Worm (Caenorhabditis elegans) whole organism, L4 larva: ENCODE measurements around the gene oac-52.
A peak's percentile ranks its signal among the peaks of the same experiment; 100 is the strongest.

ENCODE experiments used
- F10B5.3 ChIP-seq: sonication (generic microtip); optimal IDR thresholded peaks from 2 replicates; lab custom pipeline; 2016; ENCODE audit warnings: mild to moderate bottlenecking, missing genetic modification characterization, missing compliant biosample characterization
- F26F4.8 ChIP-seq: fragments of 200-800 bp; sonication (Bioruptor generic); conservative IDR thresholded peaks from 2 replicates; pipeline ENCODE4 v1.3.6; 2022; ENCODE audit warnings: missing genetic modification characterization, missing compliant biosample characterization
- T20F7.1 ChIP-seq: fragments of 200-800 bp; sonication (Bioruptor generic); optimal IDR thresholded peaks from 2 replicates; lab custom pipeline; 2018; ENCODE audit warnings: mild to moderate bottlenecking, missing genetic modification characterization, missing compliant biosample characterization
- T26A8.4 ChIP-seq: fragments of 200-800 bp; sonication (Bioruptor generic); IDR thresholded peaks from 2 replicates; pipeline ENCODE4 v1.3.6; 2022; ENCODE audit warnings: missing genetic modification characterization, missing compliant biosample characterization
- ZK337.2 ChIP-seq: fragments of 200-800 bp; sonication (Bioruptor generic); IDR thresholded peaks from 2 replicates; pipeline ENCODE4 v1.3.6; 2022; ENCODE audit warnings: missing genetic modification reagents, missing genetic modification characterization, missing compliant biosample characterization
- ZK546.5 ChIP-seq, 2 experiments: sonication (generic microtip); optimal IDR thresholded peaks; 2 replicates each; lab custom pipeline; 2017; ENCODE audit warnings: missing biosample characterization in 2 of 2, missing genetic modification characterization in 2 of 2
- aha-1 ChIP-seq: fragments of 150-350 bp; peaks from one replicate; lab custom pipeline; 2014; ENCODE audit warnings: missing biosample characterization, missing genetic modification characterization
- aly-2 ChIP-seq: sonication (generic microtip); optimal IDR thresholded peaks from 2 replicates; lab custom pipeline; 2018; ENCODE audit warnings: missing biosample characterization, missing genetic modification characterization
- ama-1 ChIP-seq: fragments of 150-350 bp; optimal IDR thresholded peaks from 2 replicates; lab custom pipeline; 2014; ENCODE audit warnings: inconsistent platforms, mixed read lengths
- ceh-20 ChIP-seq: fragments of 200-800 bp; sonication (Bioruptor generic); IDR thresholded peaks from 2 replicates; pipeline ENCODE4 v1.3.6; 2022; ENCODE audit warnings: missing genetic modification reagents, missing genetic modification characterization, missing compliant biosample characterization
- ceh-28 ChIP-seq: fragments of 150-350 bp; optimal IDR thresholded peaks from 2 replicates; lab custom pipeline; 2014; ENCODE audit warnings: missing biosample characterization, missing genetic modification reagents, missing genetic modification characterization
- ceh-62 ChIP-seq: sonication (generic microtip); optimal IDR thresholded peaks from 2 replicates; lab custom pipeline; 2017; ENCODE audit warnings: missing biosample characterization, missing genetic modification characterization
- ceh-82 ChIP-seq: sonication (generic microtip); optimal IDR thresholded peaks from 2 replicates; lab custom pipeline; 2017; ENCODE audit warnings: missing biosample characterization, missing genetic modification characterization
- ctbp-1 ChIP-seq: fragments of 200-800 bp; sonication (Bioruptor generic); IDR thresholded peaks from 2 replicates; pipeline ENCODE4 v1.3.6; 2022; ENCODE audit warnings: missing genetic modification reagents, missing genetic modification characterization, missing compliant biosample characterization
- daf-19 ChIP-seq: fragments of 200-800 bp; sonication (Bioruptor generic); conservative IDR thresholded peaks from 2 replicates; pipeline ENCODE4 v1.3.6; 2022; ENCODE audit warnings: missing genetic modification characterization, missing compliant biosample characterization
- dmd-8 ChIP-seq: fragments of 200-800 bp; sonication (Bioruptor generic); IDR thresholded peaks from 2 replicates; pipeline ENCODE4 v1.3.6; 2022; ENCODE audit warnings: missing genetic modification characterization, missing compliant biosample characterization
- dmd-9 ChIP-seq: fragments of 200-800 bp; sonication (Bioruptor generic); IDR thresholded peaks from 2 replicates; pipeline ENCODE4 v1.3.6; 2022; ENCODE audit warnings: missing genetic modification reagents, missing genetic modification characterization, missing compliant biosample characterization
- dpl-1 ChIP-seq: fragments of 150-350 bp; optimal IDR thresholded peaks from 2 replicates; lab custom pipeline; 2014; ENCODE audit warnings: missing biosample characterization, missing genetic modification reagents, missing genetic modification characterization
- fkh-10 ChIP-seq: fragments of 150-350 bp; optimal IDR thresholded peaks from 2 replicates; lab custom pipeline; 2014; ENCODE audit warnings: missing biosample characterization, missing genetic modification reagents, missing genetic modification characterization
- gei-8 ChIP-seq: fragments of 200-800 bp; sonication (Bioruptor generic); optimal IDR thresholded peaks from 2 replicates; lab custom pipeline; 2018; ENCODE audit warnings: mild to moderate bottlenecking, missing genetic modification characterization, missing compliant biosample characterization
- hmg-1.1 ChIP-seq: fragments of 200-800 bp; sonication (Bioruptor generic); IDR thresholded peaks from 2 replicates; pipeline ENCODE4 v1.3.6; 2022; ENCODE audit warnings: missing genetic modification reagents, missing genetic modification characterization, missing compliant biosample characterization
- lin-1 ChIP-seq: fragments of 200-800 bp; sonication (Bioruptor generic); IDR thresholded peaks from 2 replicates; pipeline ENCODE4 v1.3.6; 2022; ENCODE audit warnings: missing genetic modification reagents, missing genetic modification characterization, missing compliant biosample characterization
- lin-15B ChIP-seq: fragments of 150-350 bp; sonication (generic microtip); optimal IDR thresholded peaks from 3 replicates; lab custom pipeline; 2014; ENCODE audit warnings: missing biosample characterization, missing genetic modification characterization
- lin-29 ChIP-seq: fragments of 200-800 bp; sonication (Bioruptor generic); IDR thresholded peaks from 2 replicates; pipeline ENCODE4 v1.3.6; 2022; ENCODE audit warnings: missing genetic modification reagents, missing genetic modification characterization, missing compliant biosample characterization
- madf-9 ChIP-seq: fragments of 200-800 bp; sonication (Bioruptor generic); conservative IDR thresholded peaks from 2 replicates; pipeline ENCODE4 v1.3.6; 2022; ENCODE audit warnings: missing genetic modification reagents, missing genetic modification characterization, missing compliant biosample characterization
- mes-2 ChIP-seq: sonication (generic microtip); optimal IDR thresholded peaks from 2 replicates; lab custom pipeline; 2016; ENCODE audit warnings: missing genotype, mild to moderate bottlenecking, missing genetic modification characterization, missing compliant biosample characterization; ENCODE audit not compliant: poor library complexity, severe bottlenecking
- nhr-102 ChIP-seq: sonication (generic microtip); optimal IDR thresholded peaks from 2 replicates; lab custom pipeline; 2016; ENCODE audit warnings: mild to moderate bottlenecking, missing genetic modification characterization, moderate library complexity, missing compliant biosample characterization
- nhr-11 ChIP-seq: fragments of 150-350 bp; optimal IDR thresholded peaks from 2 replicates; lab custom pipeline; 2014; ENCODE audit warnings: missing biosample characterization, missing genetic modification characterization
- nhr-237 ChIP-seq: sonication (generic microtip); optimal IDR thresholded peaks from 2 replicates; lab custom pipeline; 2017; ENCODE audit warnings: missing biosample characterization, missing genetic modification characterization
- nhr-25 ChIP-seq: sonication (generic microtip); optimal IDR thresholded peaks from 2 replicates; lab custom pipeline; 2017; ENCODE audit warnings: missing genetic modification characterization, mild to moderate bottlenecking, missing compliant biosample characterization, antibody characterized with exemption, moderate library complexity, borderline replicate concordance; ENCODE audit not compliant: insufficient read depth
- nhr-41 ChIP-seq: fragments of 200-800 bp; sonication (Bioruptor generic); IDR thresholded peaks from 2 replicates; pipeline ENCODE4 v1.3.6; 2022; ENCODE audit warnings: missing genetic modification reagents, missing genetic modification characterization, missing compliant biosample characterization
- nhr-6 ChIP-seq: fragments of 150-350 bp; optimal IDR thresholded peaks from 2 replicates; lab custom pipeline; 2014; ENCODE audit warnings: missing biosample characterization, missing genetic modification characterization
- nhr-77 ChIP-seq: fragments of 150-350 bp; optimal IDR thresholded peaks from 2 replicates; lab custom pipeline; 2014; ENCODE audit warnings: missing biosample characterization, missing genetic modification characterization
- pqm-1 ChIP-seq: sonication (generic microtip); optimal IDR thresholded peaks from 2 replicates; lab custom pipeline; 2017; ENCODE audit warnings: missing biosample characterization, missing genetic modification characterization
- sdz-12 ChIP-seq: fragments of 200-800 bp; sonication (Bioruptor generic); optimal IDR thresholded peaks from 2 replicates; lab custom pipeline; 2018; ENCODE audit warnings: mild to moderate bottlenecking, missing genetic modification characterization, missing compliant biosample characterization
- set-16 ChIP-seq: fragments of 200-800 bp; sonication (Bioruptor generic); IDR thresholded peaks from 2 replicates; pipeline ENCODE4 v1.3.6; 2022; ENCODE audit warnings: missing genetic modification reagents, missing genetic modification characterization, missing compliant biosample characterization
- skn-1 ChIP-seq: fragments of 150-350 bp; optimal IDR thresholded peaks from 2 replicates; lab custom pipeline; 2014; ENCODE audit warnings: missing biosample characterization, missing genetic modification characterization
- snpc-1.2 ChIP-seq: fragments of 200-800 bp; sonication (Bioruptor generic); IDR thresholded peaks from 2 replicates; pipeline ENCODE4 v1.3.6; 2022; ENCODE audit warnings: missing genetic modification reagents, missing genetic modification characterization, missing compliant biosample characterization
- snpc-4 ChIP-seq: fragments of 150-350 bp; optimal IDR thresholded peaks from 2 replicates; lab custom pipeline; 2014; ENCODE audit warnings: missing biosample characterization, missing genetic modification characterization
- tra-1 ChIP-seq: fragments of 200-800 bp; sonication (Bioruptor generic); IDR thresholded peaks from 2 replicates; pipeline ENCODE4 v1.3.6; 2022; ENCODE audit warnings: missing genetic modification reagents, missing genetic modification characterization, missing compliant biosample characterization
- unc-39 ChIP-seq: sonication (generic microtip); optimal IDR thresholded peaks from 2 replicates; lab custom pipeline; 2017; ENCODE audit warnings: missing biosample characterization, missing genetic modification characterization
- unc-62 ChIP-seq, 3 experiments: fragments of 150-350 bp in 1 of 3; sonication (generic microtip); optimal IDR thresholded peaks in 2 of 3; peaks in 1 of 3; 1 replicate in 1 of 3; 2 replicates in 2 of 3; lab custom pipeline; 2014 to 2017; ENCODE audit warnings: missing biosample characterization in 3 of 3, missing genetic modification characterization in 3 of 3, missing genetic modification reagents in 3 of 3, missing genotype in 1 of 3
- vab-7 ChIP-seq: fragments of 200-800 bp; sonication (Bioruptor generic); IDR thresholded peaks from 2 replicates; pipeline ENCODE4 v1.3.6; 2022; ENCODE audit warnings: missing genetic modification reagents, missing genetic modification characterization, missing compliant biosample characterization
- zag-1 ChIP-seq: fragments of 150-350 bp; optimal IDR thresholded peaks from 2 replicates; lab custom pipeline; 2014; ENCODE audit warnings: missing biosample characterization, missing genetic modification characterization
- zfp-2 ChIP-seq: sonication (generic microtip); optimal IDR thresholded peaks from 2 replicates; lab custom pipeline; 2016; ENCODE audit warnings: mild to moderate bottlenecking, missing genetic modification characterization, missing compliant biosample characterization
- zfp-3 ChIP-seq: fragments of 200-800 bp; sonication (Bioruptor generic); conservative IDR thresholded peaks from 2 replicates; pipeline ENCODE4 v1.3.6; 2022; ENCODE audit warnings: missing genetic modification reagents, missing genetic modification characterization, missing compliant biosample characterization
- zip-2 ChIP-seq: fragments of 150-350 bp; optimal IDR thresholded peaks from 2 replicates; lab custom pipeline; 2014; ENCODE audit warnings: missing biosample characterization, missing genetic modification characterization
- ztf-7 ChIP-seq: fragments of 150-350 bp; optimal IDR thresholded peaks from 2 replicates; lab custom pipeline; 2014; ENCODE audit warnings: missing biosample characterization, missing genetic modification characterization

The oac-52 gene

DNA sequence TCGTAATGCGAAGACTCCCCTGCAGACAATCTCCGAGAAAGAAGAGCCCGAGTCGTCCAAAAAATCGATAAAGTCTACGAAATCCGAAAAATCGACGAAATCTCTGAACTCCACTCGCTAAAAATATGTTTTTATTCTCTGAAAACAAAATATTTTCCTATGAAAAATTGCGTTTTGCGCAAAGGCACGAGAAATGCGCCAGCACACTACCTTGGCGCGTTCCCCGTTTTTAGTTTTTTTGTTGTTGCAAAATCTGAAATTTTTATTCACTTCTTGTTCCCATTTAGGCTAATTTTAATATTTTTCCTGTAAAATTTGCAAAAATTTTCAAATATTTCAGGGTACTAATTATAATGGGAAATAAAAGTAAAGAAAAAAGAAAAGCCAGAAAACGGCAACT, 14.1 kb upstream of the oac-52 start, which contains the start of gene F55F10.1 (continued):
- no peak for TF ChIP-seq lin-15B (tag; lab: Kevin White, UChicago)
- TF ChIP-seq nhr-237 (tag; lab: Kevin White, UChicago), result no peak
- TF ChIP-seq tra-1 (GFP tag; lab: Robert Waterston, UW), result no peak
- TF ChIP-seq sdz-12 (GFP tag; lab: Kevin White, UChicago), result no peak
- TF ChIP-seq hmg-1.1 (GFP tag; lab: Robert Waterston, UW), result 0 out of 2 replicates have a peak, but pooled peaks have one; percentile 23
- peak; percentile 47 for TF ChIP-seq aha-1 (tag; lab: Kevin White, UChicago)
- TF ChIP-seq nhr-25 (tag; lab: Kevin White, UChicago), result no peak
- TF ChIP-seq snpc-1.2 (GFP tag; lab: Robert Waterston, UW), result no peak
- peak; percentile 22 for TF ChIP-seq ceh-28 (tag; lab: Kevin White, UChicago)
- no peak for TF ChIP-seq ctbp-1 (GFP tag; lab: Robert Waterston, UW)
- TF ChIP-seq nhr-102 (tag; lab: Kevin White, UChicago), result peak; percentile 44
- peak; percentile 33 for TF ChIP-seq nhr-6
- no peak for TF ChIP-seq ama-1 (lab: Kevin White, UChicago)
- TF ChIP-seq unc-62 (GFP tag; optimal IDR thresholded peaks at IDR 0.05 in 1 of 2; lab: Kevin White, UChicago), result peak in 1 of 2 experiments; percentile 12
- no peak for TF ChIP-seq unc-62 (tag; optimal IDR thresholded peaks at IDR 0.05; lab: Kevin White, UChicago)
- TF ChIP-seq F26F4.8 (GFP tag; lab: Robert Waterston, UW), result no peak
- no peak for TF ChIP-seq set-16 (GFP tag; lab: Robert Waterston, UW)
- TF ChIP-seq zip-2 (tag; lab: Kevin White, UChicago), result no peak
- TF ChIP-seq nhr-41, result no peak
- no peak for TF ChIP-seq dmd-8 (GFP tag; lab: Robert Waterston, UW)
- peak; percentile 59; the same call in 1 of the 2 replicates for TF ChIP-seq T26A8.4
- TF ChIP-seq madf-9 (GFP tag; lab: Robert Waterston, UW), result no peak
- no peak for TF ChIP-seq ZK337.2
- TF ChIP-seq dpl-1 (GFP tag; lab: Kevin White, UChicago), result peak; percentile 79
- no peak for TF ChIP-seq lin-29 (GFP tag; lab: Robert Waterston, UW)
- no peak for TF ChIP-seq ceh-20 (GFP tag; lab: Robert Waterston, UW)
- TF ChIP-seq unc-39 (tag; lab: Kevin White, UChicago), result no peak
- no peak for TF ChIP-seq F10B5.3 (tag; lab: Kevin White, UChicago)
- TF ChIP-seq skn-1 (tag; lab: Kevin White, UChicago), result no peak
- TF ChIP-seq ztf-7, result no peak
- TF ChIP-seq aly-2 (tag; lab: Kevin White, UChicago), result no peak
- TF ChIP-seq mes-2 (tag; lab: Kevin White, UChicago), result peak; percentile 82
- TF ChIP-seq nhr-11 (tag; lab: Kevin White, UChicago), result no peak
- TF ChIP-seq zfp-3 (GFP tag; lab: Robert Waterston, UW), result no peak
- no peak for TF ChIP-seq fkh-10 (GFP tag; lab: Kevin White, UChicago)
- no peak for TF ChIP-seq dmd-9 (GFP tag; lab: Robert Waterston, UW)
- TF ChIP-seq ceh-62, result no peak
- no peak for TF ChIP-seq zfp-2
- TF ChIP-seq gei-8 (GFP tag; lab: Kevin White, UChicago), result no peak
- no peak for TF ChIP-seq pqm-1 (tag; lab: Kevin White, UChicago)
- TF ChIP-seq zag-1 (tag; lab: Kevin White, UChicago), result no peak
- no peak for TF ChIP-seq T20F7.1 (GFP tag; lab: Kevin White, UChicago)
- peak; percentile 24 for TF ChIP-seq nhr-77 (tag; lab: Kevin White, UChicago)

DNA sequence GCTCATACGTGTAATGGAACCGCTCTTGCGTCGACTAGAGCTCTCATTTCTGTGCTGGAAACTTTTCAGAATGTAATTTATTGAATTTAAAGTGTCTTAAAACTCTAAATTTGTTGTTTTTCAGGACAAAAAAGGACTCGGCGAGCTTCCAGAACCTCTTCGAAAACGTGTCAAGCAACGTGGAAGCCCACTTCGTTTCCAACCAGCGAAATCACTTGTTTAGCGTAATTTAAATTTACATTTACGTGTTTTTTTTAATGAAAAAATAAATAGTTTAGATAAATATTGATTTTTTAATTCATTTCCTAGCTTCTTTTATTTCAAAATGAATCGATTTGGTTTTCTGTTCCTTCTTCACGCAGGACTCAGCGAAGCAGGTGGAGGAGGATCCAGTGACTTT, 13.2 kb upstream of the oac-52 start, which contains the start of gene F55F10.3:
TSS of gene F55F10.3 (plus strand) at position 301 of the 400 bp plus-strand sequence.
- no peak for TF ChIP-seq T26A8.4
- no peak for TF ChIP-seq nhr-102 (tag; lab: Kevin White, UChicago)
- TF ChIP-seq ZK337.2, result no peak
- no peak for TF ChIP-seq snpc-4
- no peak for TF ChIP-seq ZK546.5 (tag; optimal IDR thresholded peaks at IDR 0.05; lab: Kevin White, UChicago)
- no peak for TF ChIP-seq ceh-82 (tag; lab: Kevin White, UChicago)
- no peak for TF ChIP-seq dmd-9 (GFP tag; lab: Robert Waterston, UW)
- TF ChIP-seq dmd-8 (GFP tag; lab: Robert Waterston, UW), result no peak
- TF ChIP-seq daf-19 (GFP tag; lab: Robert Waterston, UW), result no peak
- no peak for TF ChIP-seq lin-29 (GFP tag; lab: Robert Waterston, UW)
- TF ChIP-seq vab-7, result no peak
- TF ChIP-seq lin-1 (GFP tag; lab: Robert Waterston, UW), result no peak
- no peak for TF ChIP-seq snpc-1.2 (GFP tag; lab: Robert Waterston, UW)
